Fruit fly (Drosophila melanogaster): ENCODE data around the gene CG6592.
A peak's percentile ranks its signal among the peaks of the same experiment; 100 is the strongest.

The CG6592 gene

DNA sequence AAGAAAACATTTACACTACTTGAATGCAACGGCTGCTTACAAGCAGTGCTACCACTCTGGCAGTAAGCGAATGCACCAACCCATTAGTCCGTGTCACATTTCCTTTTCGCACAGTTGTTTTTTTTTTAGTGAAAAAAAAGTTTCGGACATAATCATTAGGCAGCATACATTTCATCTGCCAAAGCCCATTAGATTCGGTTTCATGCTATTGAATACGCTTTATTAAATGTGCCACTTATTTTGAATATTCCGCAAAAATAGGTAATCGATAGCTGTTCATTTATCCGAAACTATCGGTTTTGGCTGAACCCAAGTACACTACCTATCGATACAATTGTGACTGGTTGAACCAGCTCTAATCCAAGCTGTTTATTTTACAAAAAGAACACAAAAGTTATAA, 4.7 kb upstream of the CG6592 start, which contains the start of gene tant (continued):
- TF ChIP-seq CG12391 (tag; optimal IDR thresholded peaks at IDR 0.05) (peak; percentile 24), mld (GFP tag; IDR thresholded peaks at IDR 0.05; ENCODE audit: partially characterized antibody) (peak; percentile 79), Ets97D (GFP tag; optimal IDR thresholded peaks at IDR 0.05) (peak; percentile 88), HmgZ (tag; optimal IDR thresholded peaks at IDR 0.05) (peak; percentile 49), bbx (GFP tag; IDR thresholded peaks at IDR 0.05; ENCODE audit: partially characterized antibody) (peak; percentile 85), CG9797 (GFP tag; optimal IDR thresholded peaks at IDR 0.05) (peak; percentile 43), pzg (GFP tag; optimal IDR thresholded peaks at IDR 0.05) (peak; percentile 76), ewg (GFP tag; optimal IDR thresholded peaks at IDR 0.05) (peak; percentile 7), CG6272 (GFP tag; IDR thresholded peaks at IDR 0.05) (no peak), Sry-δ (GFP tag; optimal IDR thresholded peaks at IDR 0.05) (peak; percentile 98), CoRest (tag; optimal IDR thresholded peaks at IDR 0.05) (peak; percentile 66), mam (GFP tag; optimal IDR thresholded peaks at IDR 0.05) (peak; percentile 13), Hsf (GFP tag; optimal IDR thresholded peaks at IDR 0.05) (peak; percentile 6), CG9817 (tag; optimal IDR thresholded peaks at IDR 0.05) (no peak), bowl (GFP tag; IDR thresholded peaks at IDR 0.05) (no peak), Myb (GFP tag; optimal IDR thresholded peaks at IDR 0.05) (peak; percentile 100), Max (GFP tag; optimal IDR thresholded peaks at IDR 0.05) (peak; percentile 6), CG8478 (optimal IDR thresholded peaks at IDR 0.05) (peak; percentile 96), gfzf (GFP tag; optimal IDR thresholded peaks at IDR 0.05) (peak; percentile 57), dpn (GFP tag; optimal IDR thresholded peaks at IDR 0.05) (peak in 1 of 2 experiments; percentile 17), Dref (GFP tag; IDR thresholded peaks at IDR 0.05) (peak; percentile 84), CG31365 (tag; optimal IDR thresholded peaks at IDR 0.05) (peak; percentile 95), CG10979 (tag; optimal IDR thresholded peaks at IDR 0.05) (peak; percentile 12), ERR (GFP tag; optimal IDR thresholded peaks at IDR 0.05) (no peak), CG1832 (GFP tag; optimal IDR thresholded peaks at IDR 0.05) (no peak), crp (GFP tag; optimal IDR thresholded peaks at IDR 0.05) (peak in 1 of 2 experiments; percentile 41), nerfin-2 (GFP tag; IDR thresholded peaks at IDR 0.05; ENCODE audit: partially characterized antibody) (peak; percentile 82), gem (tag; optimal IDR thresholded peaks at IDR 0.05) (peak; percentile 13), hkb (optimal IDR thresholded peaks at IDR 0.05) (peak; percentile 81), hkb (GFP tag; IDR thresholded peaks at IDR 0.05) (no peak), org-1 (GFP tag; optimal IDR thresholded peaks at IDR 0.05) (no peak), Dp (GFP tag; optimal IDR thresholded peaks at IDR 0.05) (peak; percentile 73), Ets65A (GFP tag) (peak; percentile 96), pita (GFP tag; optimal IDR thresholded peaks at IDR 0.05) (peak; percentile 76), CG9876 (GFP tag; optimal IDR thresholded peaks at IDR 0.05) (peak; percentile 36), Opbp (GFP tag; IDR thresholded peaks at IDR 0.05; ENCODE audit: partially characterized antibody) (peak; percentile 90), eve (GFP tag; optimal IDR thresholded peaks at IDR 0.05) (no peak), Dll (GFP tag; IDR thresholded peaks at IDR 0.05; ENCODE audit: partially characterized antibody) (peak; percentile 95)

DNA sequence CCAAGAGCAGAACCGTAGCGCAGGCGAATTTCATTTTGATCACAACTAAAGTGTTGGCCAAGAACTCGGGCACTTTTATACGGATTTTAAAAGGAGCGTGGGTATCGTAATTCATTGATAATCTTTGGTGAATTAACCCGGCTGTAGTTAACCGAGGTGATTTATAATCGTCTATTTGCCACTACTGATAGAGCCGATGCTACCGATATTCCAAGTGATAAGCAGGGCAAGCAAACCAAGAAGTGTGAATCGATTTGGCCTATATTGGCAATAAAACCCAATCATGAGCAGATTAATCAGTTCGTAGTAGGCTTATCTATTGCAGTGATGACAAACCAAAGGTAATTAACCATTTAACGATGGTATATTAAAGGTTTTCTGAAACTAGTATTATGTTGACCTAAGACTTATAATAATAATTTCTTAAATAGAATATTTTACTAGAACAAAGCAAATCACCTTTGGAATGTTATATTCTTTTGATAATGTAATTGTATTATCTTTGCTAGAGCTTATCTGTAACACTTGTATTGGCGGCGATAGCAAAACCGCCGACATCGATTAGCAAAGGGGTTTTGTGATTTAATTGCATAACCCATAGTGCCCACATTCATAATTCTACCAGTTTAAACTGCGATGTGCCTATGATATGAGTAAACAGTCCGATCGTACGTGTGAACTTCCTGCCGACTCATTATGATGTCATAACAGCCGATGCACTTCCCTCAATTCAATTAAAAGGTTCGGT, 3.6 kb downstream of the CG6592 start, which contains the start of gene CG10472:
Gene CG10472 (minus strand): TSS at position 51 of the 748 bp plus-strand sequence.
- no peak for TF ChIP-seq CG14965 (GFP tag; optimal IDR thresholded peaks at IDR 0.05; ENCODE audit: borderline replicate concordance)
- no peak for TF ChIP-seq D (optimal IDR thresholded peaks at IDR 0.05)
- TF ChIP-seq D (GFP tag; optimal IDR thresholded peaks at IDR 0.05), result no peak
- no peak for TF ChIP-seq rib (GFP tag; IDR thresholded peaks at IDR 0.05)
- no peak for TF ChIP-seq CG6765 (GFP tag; optimal IDR thresholded peaks at IDR 0.05)
- no peak for TF ChIP-seq vnd (GFP tag; IDR thresholded peaks at IDR 0.05; ENCODE audit: partially characterized antibody)
- no peak for TF ChIP-seq Nf-YA (GFP tag; IDR thresholded peaks at IDR 0.05)
- TF ChIP-seq grn (GFP tag; optimal IDR thresholded peaks at IDR 0.05), result peak; percentile 65
- no peak for TF ChIP-seq CG10321 (GFP tag; IDR thresholded peaks at IDR 0.05)
- peak; percentile 66 for TF ChIP-seq sug (tag; optimal IDR thresholded peaks at IDR 0.05)
- TF ChIP-seq Awh (GFP tag; IDR thresholded peaks at IDR 0.05), result no peak
- peak; percentile 75 for TF ChIP-seq sd (tag; optimal IDR thresholded peaks at IDR 0.05)
- TF ChIP-seq CG11456 (GFP tag; IDR thresholded peaks at IDR 0.05), result no peak
- peak; percentile 98 for TF ChIP-seq exex (tag; optimal IDR thresholded peaks at IDR 0.05)

Data from whole organism, embryonic.